Worm (Caenorhabditis elegans) whole organism, L3 larva: Measurements from ENCODE around the gene nhr-90.

Experiments used
- R02D3.7 ChIP-seq: fragments of 150-350 bp; optimal IDR thresholded peaks from 2 replicates; lab custom pipeline; 2014; ENCODE audit warnings: missing biosample characterization, missing genetic modification characterization
- aly-2 ChIP-seq: fragments of 150-350 bp; optimal IDR thresholded peaks from 2 replicates; lab custom pipeline; 2014; ENCODE audit warnings: missing biosample characterization, missing genetic modification characterization
- ceh-16 ChIP-seq: sonication (generic microtip); optimal IDR thresholded peaks from 2 replicates; lab custom pipeline; 2017; ENCODE audit warnings: missing biosample characterization, missing genetic modification characterization
- ceh-28 ChIP-seq: fragments of 150-350 bp; optimal IDR thresholded peaks from 2 replicates; lab custom pipeline; 2014; ENCODE audit warnings: missing biosample characterization, missing genetic modification reagents, missing genetic modification characterization
- egl-27 ChIP-seq: sonication (generic microtip); optimal IDR thresholded peaks from 4 replicates; lab custom pipeline; 2017; ENCODE audit warnings: missing biosample characterization, missing genetic modification reagents, missing genetic modification characterization
- egl-5 ChIP-seq: fragments of 150-350 bp; optimal IDR thresholded peaks from 2 replicates; lab custom pipeline; 2017; ENCODE audit warnings: missing biosample characterization, missing genetic modification reagents, missing genetic modification characterization, inconsistent platforms
- elt-1 ChIP-seq: fragments of 150-350 bp; optimal IDR thresholded peaks from 2 replicates; lab custom pipeline; 2014; ENCODE audit warnings: missing biosample characterization, missing genetic modification characterization
- elt-2 ChIP-seq: sonication (generic microtip); optimal IDR thresholded peaks from 2 replicates; lab custom pipeline; 2016; ENCODE audit warnings: missing genetic modification reagents, mild to moderate bottlenecking, missing genetic modification characterization, missing compliant biosample characterization
- eor-1 ChIP-seq, 2 experiments: fragments of 150-350 bp; optimal IDR thresholded peaks; 2 replicates each; lab custom pipeline; 2014 to 2018; ENCODE audit warnings: missing biosample characterization in 2 of 2, missing genetic modification characterization in 2 of 2
- fkh-2 ChIP-seq: fragments of 150-350 bp; optimal IDR thresholded peaks from 2 replicates; lab custom pipeline; 2014; ENCODE audit warnings: missing biosample characterization, missing genetic modification reagents, missing genetic modification characterization
- fos-1 ChIP-seq: fragments of 150-350 bp; optimal IDR thresholded peaks from 2 replicates; lab custom pipeline; 2014; ENCODE audit warnings: missing biosample characterization, missing genetic modification characterization
- hmg-11 ChIP-seq: sonication (generic microtip); optimal IDR thresholded peaks from 2 replicates; lab custom pipeline; 2016; ENCODE audit warnings: missing genetic modification characterization, missing compliant biosample characterization
- jun-1 ChIP-seq: fragments of 150-350 bp; optimal IDR thresholded peaks from 2 replicates; lab custom pipeline; 2014; ENCODE audit warnings: missing biosample characterization, missing genetic modification reagents, missing genetic modification characterization
- lin-15B ChIP-seq: fragments of 150-350 bp; optimal IDR thresholded peaks from 2 replicates; lab custom pipeline; 2014; ENCODE audit warnings: missing biosample characterization, missing genetic modification characterization
- lin-39 ChIP-seq: fragments of 150-350 bp; optimal IDR thresholded peaks from 2 replicates; lab custom pipeline; 2018; ENCODE audit warnings: missing biosample characterization, missing genetic modification reagents, missing genetic modification characterization
- lsy-12 ChIP-seq: sonication (generic microtip); optimal IDR thresholded peaks from 2 replicates; lab custom pipeline; 2016; ENCODE audit warnings: mild to moderate bottlenecking, missing genetic modification characterization, missing compliant biosample characterization
- mdl-1 ChIP-seq: fragments of 150-350 bp; optimal IDR thresholded peaks from 2 replicates; lab custom pipeline; 2014; ENCODE audit warnings: missing biosample characterization, missing genetic modification characterization
- mml-1 ChIP-seq: fragments of 150-350 bp; sonication (generic microtip); optimal IDR thresholded peaks from 3 replicates; lab custom pipeline; 2014; ENCODE audit warnings: missing biosample characterization, missing genetic modification characterization
- nfya-1 ChIP-seq: sonication (generic microtip); optimal IDR thresholded peaks from 2 replicates; lab custom pipeline; 2017; ENCODE audit warnings: missing genetic modification characterization, mild to moderate bottlenecking, missing compliant biosample characterization, antibody characterized with exemption, moderate library complexity; ENCODE audit not compliant: insufficient read depth
- nhr-11 ChIP-seq: fragments of 150-350 bp; optimal IDR thresholded peaks from 2 replicates; lab custom pipeline; 2014; ENCODE audit warnings: missing biosample characterization, missing genetic modification characterization
- nhr-12 ChIP-seq: fragments of 150-350 bp; optimal IDR thresholded peaks from 2 replicates; lab custom pipeline; 2014; ENCODE audit warnings: missing biosample characterization, missing genetic modification characterization
- nhr-23 ChIP-seq: fragments of 150-350 bp; optimal IDR thresholded peaks from 2 replicates; lab custom pipeline; 2014; ENCODE audit warnings: missing biosample characterization, missing genetic modification reagents, missing genetic modification characterization
- nhr-237 ChIP-seq: fragments of 150-350 bp; optimal IDR thresholded peaks from 2 replicates; lab custom pipeline; 2014; ENCODE audit warnings: missing biosample characterization, missing genetic modification characterization
- nhr-25 ChIP-seq: sonication (generic microtip); optimal IDR thresholded peaks from 2 replicates; lab custom pipeline; 2017; ENCODE audit warnings: missing biosample characterization, missing genetic modification characterization
- nhr-43 ChIP-seq: sonication (generic microtip); optimal IDR thresholded peaks from 2 replicates; lab custom pipeline; 2016; ENCODE audit warnings: mild to moderate bottlenecking, missing genetic modification characterization, missing compliant biosample characterization; ENCODE audit not compliant: poor library complexity, severe bottlenecking
- nhr-76 ChIP-seq: fragments of 150-350 bp; sonication (generic microtip); optimal IDR thresholded peaks from 5 replicates; lab custom pipeline; 2014; ENCODE audit warnings: missing biosample characterization, missing genetic modification characterization
- nhr-77 ChIP-seq: fragments of 150-350 bp; optimal IDR thresholded peaks from 2 replicates; lab custom pipeline; 2014; ENCODE audit warnings: missing biosample characterization, missing genetic modification characterization
- pha-4 ChIP-seq: fragments of 150-350 bp; optimal IDR thresholded peaks from 2 replicates; lab custom pipeline; 2014; ENCODE audit warnings: missing biosample characterization, missing genetic modification reagents, missing genetic modification characterization
- pqm-1 ChIP-seq: fragments of 150-350 bp; optimal IDR thresholded peaks from 2 replicates; lab custom pipeline; 2017; ENCODE audit warnings: missing biosample characterization, missing genetic modification characterization, inconsistent platforms
- sea-2 ChIP-seq: fragments of 150-350 bp; sonication (generic microtip); optimal IDR thresholded peaks from 4 replicates; lab custom pipeline; 2014; ENCODE audit warnings: missing biosample characterization, missing genetic modification reagents, missing genetic modification characterization
- skn-1 ChIP-seq: fragments of 150-350 bp; optimal IDR thresholded peaks from 2 replicates; lab custom pipeline; 2014; ENCODE audit warnings: missing biosample characterization, missing genetic modification characterization
- snpc-4 ChIP-seq: fragments of 150-350 bp; optimal IDR thresholded peaks from 2 replicates; lab custom pipeline; 2014; ENCODE audit warnings: missing biosample characterization, missing genetic modification characterization
- tbx-2 ChIP-seq: sonication (generic microtip); optimal IDR thresholded peaks from 2 replicates; lab custom pipeline; 2016; ENCODE audit warnings: mild to moderate bottlenecking, missing genetic modification characterization, missing compliant biosample characterization
- unc-39 ChIP-seq: sonication (generic microtip); optimal IDR thresholded peaks from 4 replicates; lab custom pipeline; 2017; ENCODE audit warnings: missing biosample characterization, missing genetic modification characterization
- unc-62 ChIP-seq: fragments of 150-350 bp; sonication (generic microtip); optimal IDR thresholded peaks from 4 replicates; lab custom pipeline; 2014; ENCODE audit warnings: missing biosample characterization, missing genetic modification reagents, missing genetic modification characterization
- ztf-4 ChIP-seq: fragments of 150-350 bp; optimal IDR thresholded peaks from 2 replicates; lab custom pipeline; 2014; ENCODE audit warnings: missing biosample characterization, missing genetic modification characterization

Gene nhr-90

DNA sequence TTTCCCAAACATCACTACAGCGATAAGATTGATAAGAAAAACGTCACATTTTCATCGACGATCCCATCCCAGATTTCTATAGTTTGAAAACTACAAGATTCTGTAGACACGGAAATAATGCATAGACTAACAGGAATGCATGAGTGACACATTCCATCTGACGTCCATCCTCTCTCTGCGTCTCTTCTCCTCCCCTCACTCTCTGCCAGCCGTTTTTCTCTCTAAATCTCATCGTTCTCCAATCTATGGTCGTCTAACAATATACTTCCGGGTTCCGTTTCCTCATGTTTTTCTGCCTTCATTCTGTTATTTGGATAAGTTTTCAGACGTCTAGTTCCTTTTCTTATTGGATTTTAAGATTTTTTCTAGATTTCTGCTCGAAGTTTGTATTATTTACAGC is 8.7 kb downstream of the nhr-90 start, which contains the start of gene F48G7.4:
TSS of gene F48G7.4 (plus strand) at position 400 of the 400 bp plus-strand sequence.
- TF ChIP-seq R02D3.7 (tag; lab: Kevin White, UChicago) (peak; percentile 8), fos-1 (tag; lab: Kevin White, UChicago) (no peak), jun-1 (tag; lab: Kevin White, UChicago) (peak; percentile 83), lin-39 (peak; percentile 23), sea-2 (GFP tag; lab: Kevin White, UChicago) (no peak), elt-1 (peak; percentile 64), mdl-1 (tag; lab: Kevin White, UChicago) (peak; percentile 22), tbx-2 (tag; lab: Kevin White, UChicago) (peak; percentile 57), unc-62 (GFP tag; lab: Kevin White, UChicago) (peak; percentile 94), skn-1 (tag; lab: Kevin White, UChicago) (no peak), nhr-11 (peak; percentile 58), nhr-25 (tag; lab: Kevin White, UChicago) (peak; percentile 4), ceh-28 (tag; lab: Kevin White, UChicago) (peak; percentile 74), lin-15B (tag; lab: Kevin White, UChicago) (peak; percentile 66), nhr-12 (tag; lab: Kevin White, UChicago) (no peak), hmg-11 (peak; percentile 84), nfya-1 (tag; lab: Kevin White, UChicago) (peak; percentile 70), egl-27 (tag; lab: Kevin White, UChicago) (peak; percentile 51), lsy-12 (tag; lab: Kevin White, UChicago) (no peak), nhr-23 (tag; lab: Kevin White, UChicago) (peak; percentile 73), pqm-1 (tag; lab: Kevin White, UChicago) (peak; percentile 44), unc-39 (no peak), snpc-4 (peak; percentile 85)
- TF ChIP-seq, all 47 proteins: peak for 17

DNA sequence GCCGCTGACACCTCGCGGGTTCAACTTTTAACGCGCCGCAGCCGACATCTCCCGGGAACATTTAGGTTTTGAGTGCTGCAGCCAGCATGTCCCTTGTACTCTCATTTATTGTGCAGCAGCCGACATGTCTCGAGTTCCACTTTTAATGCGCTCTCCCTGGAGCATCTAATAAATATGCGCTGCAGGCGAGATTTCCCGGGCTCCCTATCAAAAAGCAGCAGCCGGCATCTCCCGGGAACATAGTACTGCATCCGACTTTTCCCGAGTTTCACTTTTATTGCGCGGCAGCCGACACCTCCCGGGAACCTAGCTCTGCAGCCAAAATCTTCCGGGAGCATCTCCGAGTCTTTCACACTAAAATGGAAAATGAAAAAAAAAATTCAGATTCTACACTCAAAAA is 10.7 kb downstream of the nhr-90 start:
- TF ChIP-seq pqm-1 (tag; lab: Kevin White, UChicago) (no peak), lsy-12 (tag; lab: Kevin White, UChicago) (no peak), mdl-1 (tag; lab: Kevin White, UChicago) (no peak), ztf-4 (tag; lab: Kevin White, UChicago) (no peak), ceh-16 (tag; lab: Kevin White, UChicago) (no peak), fkh-2 (no peak), pha-4 (tag; lab: Kevin White, UChicago) (no peak), nhr-76 (tag; lab: Kevin White, UChicago) (no peak), sea-2 (GFP tag; lab: Kevin White, UChicago) (no peak), jun-1 (tag; lab: Kevin White, UChicago) (no peak), egl-5 (tag; lab: Kevin White, UChicago) (no peak), hmg-11 (no peak), nhr-25 (tag; lab: Kevin White, UChicago) (no peak), R02D3.7 (tag; lab: Kevin White, UChicago) (no peak)

DNA sequence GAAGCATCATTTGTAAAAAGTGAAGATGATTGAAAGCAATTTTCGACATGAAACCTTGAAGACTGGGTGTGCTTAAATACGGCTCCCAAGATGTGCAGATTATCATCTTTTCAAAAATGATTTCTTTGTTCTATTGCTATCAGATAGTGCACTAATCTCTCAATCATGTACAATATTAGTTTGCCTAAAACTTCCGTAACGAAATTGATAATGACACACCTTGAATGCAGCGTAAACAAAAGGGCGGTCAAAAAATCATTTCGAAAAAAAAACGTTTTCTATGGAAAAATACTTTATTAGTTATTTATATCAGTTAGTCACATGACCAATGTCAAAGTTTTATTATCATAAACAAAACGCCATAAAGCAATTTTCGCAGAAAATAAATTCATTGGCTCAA is 12.6 kb downstream of the nhr-90 start, which contains the start of gene F48G7.5:
TSS of gene F48G7.5 (minus strand) at position 34 of the 400 bp plus-strand sequence.
- TF ChIP-seq pha-4 (tag; lab: Kevin White, UChicago), result peak; percentile 36
- peak; percentile 56 for TF ChIP-seq elt-2 (tag; lab: Kevin White, UChicago)
- no peak for TF ChIP-seq egl-5 (tag; lab: Kevin White, UChicago)
- peak; percentile 64 for TF ChIP-seq pqm-1 (tag; lab: Kevin White, UChicago)
- TF ChIP-seq, all 47 proteins: peak for 3

DNA sequence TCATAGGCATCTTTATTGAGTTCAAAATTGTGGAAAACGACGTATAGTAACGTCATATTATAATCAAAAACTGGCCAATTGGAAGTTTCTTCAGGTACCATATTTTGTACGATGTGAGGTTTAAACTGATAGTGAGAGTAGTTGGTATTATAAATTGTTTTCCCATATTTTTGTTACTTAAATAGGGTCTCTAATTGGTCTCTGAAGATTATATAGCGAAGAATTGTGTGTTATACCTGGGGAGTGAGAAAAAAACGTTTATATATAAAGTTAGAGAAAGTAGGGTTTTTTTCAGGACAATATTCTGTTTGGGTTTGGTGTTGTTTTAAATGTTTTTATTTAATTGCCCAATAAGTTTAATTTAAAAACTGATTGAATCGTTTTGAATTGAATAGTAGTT is 14.6 kb downstream of the nhr-90 start, which contains the start of gene srt-17:
TSS of gene srt-17 (minus strand) at position 101 of the 400 bp plus-strand sequence.
- no peak for TF ChIP-seq mml-1 (tag; lab: Kevin White, UChicago)
- no peak for TF ChIP-seq nhr-237 (tag; lab: Kevin White, UChicago)
- TF ChIP-seq lin-39, result no peak
- TF ChIP-seq snpc-4, result no peak
- TF ChIP-seq fkh-2, result no peak
- TF ChIP-seq aly-2, result no peak
- no peak for TF ChIP-seq nhr-77
- TF ChIP-seq ztf-4 (tag; lab: Kevin White, UChicago), result no peak
- no peak for TF ChIP-seq nhr-43
- TF ChIP-seq nhr-76 (tag; lab: Kevin White, UChicago), result no peak
- no peak for TF ChIP-seq tbx-2 (tag; lab: Kevin White, UChicago)
- no peak for TF ChIP-seq eor-1 (tag; optimal IDR thresholded peaks at IDR 0.05; lab: Kevin White, UChicago)
- TF ChIP-seq, all 47 proteins: peak for 0
